Worm (Caenorhabditis elegans) whole organism, L4 larva: ENCODE measurements around the gene cysl-2.

ENCODE experiments used
- Y48G9A.11 ChIP-seq: fragments of 200-800 bp; sonication (Bioruptor generic); IDR thresholded peaks from 2 replicates; pipeline ENCODE4 v1.3.6; 2022; ENCODE audit warnings: missing genetic modification reagents, missing genetic modification characterization, missing compliant biosample characterization
- ama-1 ChIP-seq: fragments of 150-350 bp; optimal IDR thresholded peaks from 2 replicates; lab custom pipeline; 2014; ENCODE audit warnings: inconsistent platforms, mixed read lengths
- ces-1 ChIP-seq: fragments of 150-350 bp; sonication (generic microtip); optimal IDR thresholded peaks from 4 replicates; lab custom pipeline; 2014; ENCODE audit warnings: missing biosample characterization, missing genetic modification reagents, missing genetic modification characterization
- hif-1 ChIP-seq, 2 experiments: sonication (generic microtip); optimal IDR thresholded peaks; 2 replicates each; lab custom pipeline; 2016 to 2017; ENCODE audit warnings: missing compliant biosample characterization in 2 of 2, missing genetic modification characterization in 2 of 2, missing genetic modification reagents in 2 of 2, missing genotype in 2 of 2, mild to moderate bottlenecking in 1 of 2
- lin-13 ChIP-seq: fragments of 150-350 bp; optimal IDR thresholded peaks from 2 replicates; lab custom pipeline; 2014; ENCODE audit warnings: missing biosample characterization, missing genetic modification reagents, missing genetic modification characterization
- lin-29 ChIP-seq: fragments of 200-800 bp; sonication (Bioruptor generic); IDR thresholded peaks from 2 replicates; pipeline ENCODE4 v1.3.6; 2022; ENCODE audit warnings: missing genetic modification reagents, missing genetic modification characterization, missing compliant biosample characterization
- lsy-2 ChIP-seq, 2 experiments: fragments of 150-350 bp in 1 of 2; sonication (generic microtip) in 1 of 2; optimal IDR thresholded peaks; 2 replicates each; lab custom pipeline; 2014 to 2017; ENCODE audit warnings: missing biosample characterization in 2 of 2, missing genetic modification characterization in 2 of 2
- nhr-237 ChIP-seq: sonication (generic microtip); optimal IDR thresholded peaks from 2 replicates; lab custom pipeline; 2017; ENCODE audit warnings: missing biosample characterization, missing genetic modification characterization
- nhr-25 ChIP-seq: sonication (generic microtip); optimal IDR thresholded peaks from 2 replicates; lab custom pipeline; 2017; ENCODE audit warnings: missing genetic modification characterization, mild to moderate bottlenecking, missing compliant biosample characterization, antibody characterized with exemption, moderate library complexity, borderline replicate concordance; ENCODE audit not compliant: insufficient read depth
- snpc-4 ChIP-seq: fragments of 150-350 bp; optimal IDR thresholded peaks from 2 replicates; lab custom pipeline; 2014; ENCODE audit warnings: missing biosample characterization, missing genetic modification characterization
- unc-62 ChIP-seq, 3 experiments: fragments of 150-350 bp in 1 of 3; sonication (generic microtip); optimal IDR thresholded peaks in 2 of 3; peaks in 1 of 3; 1 replicate in 1 of 3; 2 replicates in 2 of 3; lab custom pipeline; 2014 to 2017; ENCODE audit warnings: missing biosample characterization in 3 of 3, missing genetic modification characterization in 3 of 3, missing genetic modification reagents in 3 of 3, missing genotype in 1 of 3

- peak; percentile 89 to 95 for TF ChIP-seq hif-1 (tag; optimal IDR thresholded peaks at IDR 0.05; lab: Kevin White, UChicago)
- peak; percentile 39 to 84 for TF ChIP-seq lsy-2 (tag; optimal IDR thresholded peaks at IDR 0.05; lab: Kevin White, UChicago)
- TF ChIP-seq lin-13 (GFP tag; lab: Kevin White, UChicago) = peak; percentile 46
- TF ChIP-seq lin-29 (GFP tag; lab: Robert Waterston, UW) = peak; percentile 63
- peak; percentile 80 for TF ChIP-seq nhr-25 (tag; lab: Kevin White, UChicago)
- peak; percentile 66 for TF ChIP-seq snpc-4 (tag; lab: Kevin White, UChicago)
- no peak for TF ChIP-seq nhr-237 (tag; lab: Kevin White, UChicago)
- TF ChIP-seq ces-1 (GFP tag; lab: Kevin White, UChicago) = no peak
- TF ChIP-seq unc-62 (GFP tag; optimal IDR thresholded peaks at IDR 0.05 in 1 of 2; lab: Kevin White, UChicago) = peak in 1 of 2 experiments; percentile 93
- TF ChIP-seq unc-62 (tag; optimal IDR thresholded peaks at IDR 0.05; lab: Kevin White, UChicago) = no peak
- TF ChIP-seq Y48G9A.11 (GFP tag; lab: Robert Waterston, UW) = peak; percentile 81
- no peak for TF ChIP-seq ama-1 (lab: Kevin White, UChicago)
These were observed 2.6 kb upstream of the cysl-2 start for ce11 chrII:14496809-14497208.
